Fruit fly (Drosophila melanogaster) whole organism, embryonic: ENCODE results near the gene CG32436.
A peak's percentile ranks its signal among the peaks of the same experiment; 100 is the strongest.

Experiments used
- CG11695 ChIP-seq: fragments of 200-800 bp; sonication (Bioruptor generic); IDR thresholded peaks from 3 replicates; pipeline ENCODE4 v1.3.6; 2022; ENCODE audit warnings: missing biosample characterization, missing genetic modification characterization
- CG12391 ChIP-seq: fragments of 200-800 bp; sonication (Bioruptor generic); optimal IDR thresholded peaks from 3 replicates; lab custom pipeline; 2018; ENCODE audit warnings: missing biosample characterization, mild to moderate bottlenecking, missing genetic modification characterization, moderate library complexity
- CG13624 ChIP-seq: fragments of 200-800 bp; sonication (Bioruptor generic); optimal IDR thresholded peaks from 2 replicates; lab custom pipeline; 2016; ENCODE audit warnings: missing biosample characterization, missing genetic modification characterization
- CG15479 ChIP-seq: fragments of 200-800 bp; sonication (Bioruptor generic); optimal IDR thresholded peaks from 3 replicates; lab custom pipeline; 2019; ENCODE audit warnings: missing biosample characterization, mild to moderate bottlenecking, missing genetic modification characterization, moderate library complexity
- CG1602 ChIP-seq: fragments of 200-800 bp; sonication (Bioruptor generic); optimal IDR thresholded peaks from 3 replicates; lab custom pipeline; 2016; ENCODE audit warnings: missing biosample characterization, missing genetic modification characterization
- CG17829 ChIP-seq: fragments of 200-800 bp; optimal IDR thresholded peaks from 2 replicates; lab custom pipeline; 2019; ENCODE audit warnings: missing biosample characterization, mild to moderate bottlenecking, missing genetic modification characterization, moderate library complexity
- CG18476 ChIP-seq: fragments of 200-800 bp; sonication (Bioruptor generic); optimal IDR thresholded peaks from 2 replicates; lab custom pipeline; 2016; ENCODE audit warnings: missing biosample characterization, mild to moderate bottlenecking, missing genetic modification characterization
- CG18619 ChIP-seq: fragments of 200-800 bp; sonication (Bioruptor generic); optimal IDR thresholded peaks from 3 replicates; lab custom pipeline; 2017; ENCODE audit warnings: missing biosample characterization, mild to moderate bottlenecking, missing genetic modification characterization
- CG3065 ChIP-seq: fragments of 200-800 bp; sonication (Bioruptor generic); optimal IDR thresholded peaks from 2 replicates; lab custom pipeline; 2016; ENCODE audit warnings: missing biosample characterization, missing genetic modification characterization
- CG3281 ChIP-seq: fragments of 200-800 bp; sonication (Bioruptor generic); optimal IDR thresholded peaks from 3 replicates; lab custom pipeline; 2017; ENCODE audit warnings: missing biosample characterization, mild to moderate bottlenecking, missing genetic modification characterization
- CG3995 ChIP-seq: fragments of 200-800 bp; sonication (Bioruptor generic); optimal IDR thresholded peaks from 3 replicates; lab custom pipeline; 2016; ENCODE audit warnings: missing biosample characterization, missing genetic modification characterization
- CG4282 ChIP-seq: fragments of 200-800 bp; sonication (Bioruptor generic); optimal IDR thresholded peaks from 2 replicates; lab custom pipeline; 2016; ENCODE audit warnings: missing biosample characterization, missing genetic modification characterization
- CG4404 ChIP-seq: fragments of 200-800 bp; sonication (Bioruptor generic); IDR thresholded peaks from 2 replicates; pipeline ENCODE4 v1.3.6; 2022; ENCODE audit warnings: missing biosample characterization, missing genetic modification characterization
- CG8281 ChIP-seq: fragments of 200-800 bp; sonication (Bioruptor generic); optimal IDR thresholded peaks from 2 replicates; lab custom pipeline; 2018; ENCODE audit warnings: missing biosample characterization, mild to moderate bottlenecking, missing genetic modification characterization, moderate library complexity
- CG9797 ChIP-seq: fragments of 200-800 bp; sonication (Bioruptor generic); optimal IDR thresholded peaks from 3 replicates; lab custom pipeline; 2018; ENCODE audit warnings: missing biosample characterization, mild to moderate bottlenecking, missing genetic modification characterization
- Camta ChIP-seq: fragments of 200-800 bp; sonication (Bioruptor generic); optimal IDR thresholded peaks from 2 replicates; lab custom pipeline; 2016; ENCODE audit warnings: missing biosample characterization, missing genetic modification characterization
- Dfd ChIP-seq, 2 experiments: fragments of >200 bp; optimal IDR thresholded peaks; 2 replicates each; lab custom pipeline; 2017; ENCODE audit warnings: missing biosample characterization in 2 of 2, missing genetic modification characterization in 2 of 2
- Dip3 ChIP-seq: fragments of 200-800 bp; sonication (Bioruptor generic); optimal IDR thresholded peaks from 3 replicates; lab custom pipeline; 2016; ENCODE audit warnings: missing biosample characterization, missing genetic modification characterization
- E2f2 ChIP-seq: fragments of 200-800 bp; sonication (Bioruptor generic); IDR thresholded peaks from 2 replicates; pipeline ENCODE4 v1.3.6; 2022; ENCODE audit warnings: missing biosample characterization, missing genetic modification characterization
- Gsc ChIP-seq: fragments of 200-800 bp; sonication (Bioruptor generic); IDR thresholded peaks from 2 replicates; pipeline ENCODE4 v1.3.6; 2022; ENCODE audit warnings: missing biosample characterization, missing genetic modification characterization
- Hey ChIP-seq: fragments of 200-800 bp; sonication (Bioruptor generic); optimal IDR thresholded peaks from 3 replicates; lab custom pipeline; 2018; ENCODE audit warnings: missing biosample characterization, mild to moderate bottlenecking, missing genetic modification characterization
- Hmx ChIP-seq: fragments of 200-800 bp; sonication (Bioruptor generic); optimal IDR thresholded peaks from 2 replicates; lab custom pipeline; 2016; ENCODE audit warnings: missing biosample characterization, missing genetic modification characterization
- Hr78 ChIP-seq, 2 experiments: fragments of 200-800 bp in 1 of 2; fragments of >200 bp in 1 of 2; sonication (Bioruptor generic) in 1 of 2; optimal IDR thresholded peaks; 2 replicates each; lab custom pipeline; 2017 to 2019; ENCODE audit warnings: missing biosample characterization in 2 of 2, missing genetic modification characterization in 2 of 2, mild to moderate bottlenecking in 1 of 2, moderate library complexity in 1 of 2
- Mes4 ChIP-seq: fragments of 200-800 bp; sonication (Bioruptor generic); optimal IDR thresholded peaks from 2 replicates; lab custom pipeline; 2016; ENCODE audit warnings: missing biosample characterization, missing genetic modification characterization
- Neu2 ChIP-seq: fragments of 200-800 bp; sonication (Bioruptor generic); optimal IDR thresholded peaks from 3 replicates; lab custom pipeline; 2016; ENCODE audit warnings: missing biosample characterization, missing genetic modification characterization, borderline replicate concordance
- Side ChIP-seq: fragments of 200-800 bp; sonication (Bioruptor generic); optimal IDR thresholded peaks from 2 replicates; lab custom pipeline; 2016; ENCODE audit warnings: missing biosample characterization, missing genetic modification characterization
- Sox102F ChIP-seq: fragments of 200-800 bp; sonication (Bioruptor generic); optimal IDR thresholded peaks from 2 replicates; lab custom pipeline; 2018; ENCODE audit warnings: missing biosample characterization, mild to moderate bottlenecking, missing genetic modification characterization, moderate library complexity
- Stat92E ChIP-seq, 3 experiments: fragments of >200 bp in 2 of 3; fragments of 200-800 bp in 1 of 3; sonication (Bioruptor generic) in 1 of 3; optimal IDR thresholded peaks; 2 replicates each; lab custom pipeline; 2017 to 2019; ENCODE audit warnings: missing biosample characterization in 3 of 3, missing genetic modification characterization in 3 of 3, mild to moderate bottlenecking in 1 of 3, moderate library complexity in 1 of 3
- ase ChIP-seq: fragments of 200-800 bp; sonication (Bioruptor generic); IDR thresholded peaks from 3 replicates; pipeline ENCODE4 v1.3.6; 2022; ENCODE audit warnings: missing biosample characterization, missing genetic modification characterization
- bab2 ChIP-seq: fragments of 200-800 bp; sonication (Bioruptor generic); optimal IDR thresholded peaks from 2 replicates; lab custom pipeline; 2016; ENCODE audit warnings: missing biosample characterization, missing genetic modification characterization
- br ChIP-seq: fragments of >200 bp; optimal IDR thresholded peaks from 2 replicates; lab custom pipeline; 2017
- cas ChIP-seq: fragments of 200-800 bp; sonication (Bioruptor generic); IDR thresholded peaks from 2 replicates; pipeline ENCODE4 v1.3.6; 2022; ENCODE audit warnings: missing biosample characterization, missing genetic modification characterization
- cato ChIP-seq: fragments of 200-800 bp; sonication (Bioruptor generic); optimal IDR thresholded peaks from 2 replicates; lab custom pipeline; 2016; ENCODE audit warnings: missing biosample characterization, missing genetic modification characterization, borderline replicate concordance
- caup ChIP-seq: fragments of 200-800 bp; sonication (Bioruptor generic); optimal IDR thresholded peaks from 3 replicates; lab custom pipeline; 2017; ENCODE audit warnings: missing biosample characterization, mild to moderate bottlenecking, missing genetic modification characterization, moderate library complexity; ENCODE audit not compliant: severe bottlenecking
- chif ChIP-seq, 2 experiments: fragments of 200-800 bp; sonication (Bioruptor generic); optimal IDR thresholded peaks; 3 replicates each; lab custom pipeline; 2016; ENCODE audit warnings: missing biosample characterization in 2 of 2, missing genetic modification characterization in 2 of 2
- eve ChIP-seq, 2 experiments: fragments of >200 bp; optimal IDR thresholded peaks; 2 replicates each; lab custom pipeline; 2017; ENCODE audit warnings: missing biosample characterization in 2 of 2, missing genetic modification characterization in 2 of 2
- fd96Cb ChIP-seq: fragments of 200-800 bp; sonication (Bioruptor generic); optimal IDR thresholded peaks from 2 replicates; lab custom pipeline; 2018; ENCODE audit warnings: missing biosample characterization, mild to moderate bottlenecking, missing genetic modification characterization, moderate library complexity
- gsb ChIP-seq: fragments of 200-800 bp; sonication (Bioruptor generic); IDR thresholded peaks from 2 replicates; pipeline ENCODE4 v1.3.6; 2022; ENCODE audit warnings: missing biosample characterization, missing genetic modification characterization
- ind ChIP-seq: fragments of 200-800 bp; sonication (Bioruptor generic); optimal IDR thresholded peaks from 3 replicates; lab custom pipeline; 2016; ENCODE audit warnings: missing biosample characterization, missing genetic modification characterization
- ken ChIP-seq: fragments of 200-800 bp; sonication (Bioruptor generic); IDR thresholded peaks from 3 replicates; pipeline ENCODE4 v1.3.6; 2022; ENCODE audit warnings: missing biosample characterization, missing genetic modification characterization
- lab ChIP-seq: fragments of 200-800 bp; sonication (Bioruptor generic); optimal IDR thresholded peaks from 3 replicates; lab custom pipeline; 2017; ENCODE audit warnings: missing biosample characterization, missing genetic modification characterization, mild to moderate bottlenecking, moderate library complexity, missing genetic modification reagents
- nmo ChIP-seq: fragments of 200-800 bp; sonication (Bioruptor generic); optimal IDR thresholded peaks from 2 replicates; lab custom pipeline; 2018; ENCODE audit warnings: missing biosample characterization, mild to moderate bottlenecking, missing genetic modification characterization, moderate library complexity
- oc ChIP-seq: fragments of 200-800 bp; sonication (Bioruptor generic); optimal IDR thresholded peaks from 2 replicates; lab custom pipeline; 2018; ENCODE audit warnings: missing biosample characterization, mild to moderate bottlenecking, missing genetic modification characterization, moderate library complexity
- pzg ChIP-seq: fragments of 200-800 bp; sonication (Bioruptor generic); optimal IDR thresholded peaks from 3 replicates; lab custom pipeline; 2018; ENCODE audit warnings: missing biosample characterization, mild to moderate bottlenecking, missing genetic modification characterization, moderate library complexity
- ranshi ChIP-seq: fragments of 200-800 bp; sonication (Bioruptor generic); IDR thresholded peaks from 2 replicates; pipeline ENCODE4 v1.3.6; 2022; ENCODE audit warnings: missing biosample characterization, missing genetic modification characterization
- sob ChIP-seq: fragments of 200-800 bp; sonication (Bioruptor generic); IDR thresholded peaks from 2 replicates; pipeline ENCODE4 v1.3.6; 2022; ENCODE audit warnings: missing biosample characterization, missing genetic modification characterization
- ssp ChIP-seq: fragments of 200-800 bp; sonication (Bioruptor generic); IDR thresholded peaks from 2 replicates; pipeline ENCODE4 v1.3.6; 2022; ENCODE audit warnings: missing biosample characterization, missing genetic modification characterization
- sug ChIP-seq: fragments of 200-800 bp; optimal IDR thresholded peaks from 2 replicates; lab custom pipeline; 2019; ENCODE audit warnings: missing biosample characterization, mild to moderate bottlenecking, missing genetic modification characterization, moderate library complexity
- unc-4 ChIP-seq: fragments of 200-800 bp; sonication (Bioruptor generic); IDR thresholded peaks from 2 replicates; pipeline ENCODE4 v1.3.6; 2022; ENCODE audit warnings: missing biosample characterization, missing genetic modification characterization; ENCODE audit not compliant: partially characterized antibody
- wek ChIP-seq: fragments of 200-800 bp; sonication (Bioruptor generic); optimal IDR thresholded peaks from 3 replicates; lab custom pipeline; 2018; ENCODE audit warnings: missing biosample characterization, mild to moderate bottlenecking, missing genetic modification characterization, moderate library complexity

CG32436 gene

dm6 chr3L:21304400-21304799 lies 39.4 kb upstream of the CG32436 start, which contains the start of the genes CG11309 and CG7632 (continued):
- TF ChIP-seq CG12391 (tag; lab: Kevin White, UChicago), result peak; percentile 100
- TF ChIP-seq wek, result peak; percentile 98
- TF ChIP-seq chif (GFP tag; optimal IDR thresholded peaks at IDR 0.05; lab: Kevin White, UChicago), result peak; percentile 98 to 99
- TF ChIP-seq CG1602 (GFP tag; lab: Kevin White, UChicago), result peak; percentile 98
- TF ChIP-seq caup (GFP tag; lab: Kevin White, UChicago), result peak; percentile 99
- TF ChIP-seq br, result no peak
- peak; percentile 98 for TF ChIP-seq Hey (tag; lab: Kevin White, UChicago)
- peak; percentile 49; the same call in 1 of the 2 replicates for TF ChIP-seq unc-4 (GFP tag; lab: Robert Waterston, UW)
- TF ChIP-seq CG4404 (GFP tag; lab: Robert Waterston, UW), result peak; percentile 83
- TF ChIP-seq gsb (GFP tag; lab: Robert Waterston, UW), result peak; percentile 94
- peak in 1 of 2 experiments; percentile 98 for TF ChIP-seq Hr78 (GFP tag; optimal IDR thresholded peaks at IDR 0.05; lab: Kevin White, UChicago)
- TF ChIP-seq Mes4 (GFP tag; lab: Kevin White, UChicago), result peak; percentile 98
- TF ChIP-seq oc (tag; lab: Kevin White, UChicago), result peak; percentile 99
- TF ChIP-seq CG3281 (GFP tag; lab: Kevin White, UChicago), result peak; percentile 100
- peak; percentile 100 for TF ChIP-seq CG17829 (tag; lab: Kevin White, UChicago)
- peak; percentile 99 for TF ChIP-seq fd96Cb (tag; lab: Kevin White, UChicago)
- peak; percentile 97 for TF ChIP-seq cas (GFP tag; lab: Robert Waterston, UW)
- TF ChIP-seq Dip3 (GFP tag; lab: Kevin White, UChicago), result peak; percentile 98
- peak; percentile 74 for TF ChIP-seq CG9797 (GFP tag; lab: Kevin White, UChicago)
- peak; percentile 67 for TF ChIP-seq pzg (GFP tag; lab: Kevin White, UChicago)
- TF ChIP-seq sug (tag; lab: Kevin White, UChicago), result peak; percentile 99
- TF ChIP-seq Stat92E (GFP tag; optimal IDR thresholded peaks at IDR 0.05; lab: Kevin White, UChicago), result peak in 1 of 3 experiments; percentile 99
- peak; percentile 100 for TF ChIP-seq nmo
- peak; percentile 98 for TF ChIP-seq bab2 (GFP tag; lab: Kevin White, UChicago)
- peak; percentile 98 for TF ChIP-seq cato (GFP tag; lab: Kevin White, UChicago)
- TF ChIP-seq Neu2 (GFP tag; lab: Kevin White, UChicago), result peak; percentile 96
- TF ChIP-seq Hmx, result peak; percentile 96
- peak; percentile 99 for TF ChIP-seq CG13624 (GFP tag; lab: Kevin White, UChicago)
- TF ChIP-seq ind (GFP tag; lab: Kevin White, UChicago), result peak; percentile 98
- TF ChIP-seq E2f2 (GFP tag; lab: Robert Waterston, UW), result peak; percentile 87
- TF ChIP-seq CG18619 (GFP tag; lab: Kevin White, UChicago), result peak; percentile 99
- peak; percentile 96 for TF ChIP-seq CG4282 (GFP tag; lab: Kevin White, UChicago)
- peak; percentile 99 for TF ChIP-seq Camta (GFP tag; lab: Kevin White, UChicago)
- peak; percentile 65 to 100 for TF ChIP-seq eve (GFP tag; optimal IDR thresholded peaks at IDR 0.05; lab: Kevin White, UChicago)
- TF ChIP-seq Dfd (GFP tag; optimal IDR thresholded peaks at IDR 0.05; lab: Kevin White, UChicago), result no peak
- TF ChIP-seq Gsc (GFP tag; lab: Robert Waterston, UW), result peak; percentile 61; the same call in 1 of the 2 replicates
- TF ChIP-seq CG3065 (GFP tag; lab: Kevin White, UChicago), result peak; percentile 97
- peak; percentile 98 for TF ChIP-seq sob
- TF ChIP-seq ken, result peak; percentile 97
- TF ChIP-seq CG11695 (GFP tag; lab: Robert Waterston, UW), result peak; percentile 99
- TF ChIP-seq CG3995 (GFP tag; lab: Kevin White, UChicago), result peak; percentile 87
- peak; percentile 81 for TF ChIP-seq CG15479 (GFP tag; lab: Kevin White, UChicago)
- TF ChIP-seq CG8281 (tag; lab: Kevin White, UChicago), result peak; percentile 95
- peak; percentile 97 for TF ChIP-seq ase (GFP tag; lab: Robert Waterston, UW)
- TF ChIP-seq CG18476 (GFP tag; lab: Kevin White, UChicago), result peak; percentile 98
- peak; percentile 100 for TF ChIP-seq lab (GFP tag; lab: Kevin White, UChicago)
- TF ChIP-seq Side (GFP tag; lab: Kevin White, UChicago), result peak; percentile 99
- TF ChIP-seq ssp, result peak; percentile 82
- TF ChIP-seq ranshi (GFP tag; lab: Robert Waterston, UW), result peak; percentile 98
- TF ChIP-seq Sox102F, result peak; percentile 99
